Worm (Caenorhabditis elegans): Measurements from ENCODE around the gene hil-3.

DNA sequence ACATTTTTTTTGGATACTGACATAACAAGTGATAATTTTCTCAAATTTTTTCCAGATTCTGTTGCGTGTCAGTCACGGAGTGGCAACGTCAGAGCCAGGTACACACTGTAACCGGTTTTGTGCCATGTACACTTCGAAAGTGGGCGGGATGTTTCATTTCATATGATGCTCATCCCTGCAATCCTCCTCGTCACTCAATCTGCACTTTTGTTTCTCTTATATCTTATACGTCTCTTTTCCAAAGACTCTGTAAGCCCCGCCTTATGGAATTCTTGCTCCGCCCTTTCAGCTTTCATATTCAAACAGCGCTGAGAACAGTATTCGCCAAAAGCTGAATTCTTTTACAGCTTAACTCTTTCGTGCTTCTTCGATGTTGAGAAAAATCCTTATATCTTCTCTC is 19.8 kb upstream of the hil-3 start, which contains the start of gene C02B8.3:
- no peak for TF ChIP-seq ama-1 (optimal IDR thresholded peaks at IDR 0.05)
- TF ChIP-seq aly-1 (tag; optimal IDR thresholded peaks at IDR 0.05) = no peak
- TF ChIP-seq hnd-1 (tag; optimal IDR thresholded peaks at IDR 0.05) = no peak
- TF ChIP-seq B0310.2 (tag; optimal IDR thresholded peaks at IDR 0.05) = no peak
- TF ChIP-seq pes-1 (GFP tag; IDR thresholded peaks at IDR 0.05) = no peak
- no peak for TF ChIP-seq tbx-37 (GFP tag; conservative IDR thresholded peaks at IDR 0.05)
- no peak for TF ChIP-seq scrt-1 (GFP tag; IDR thresholded peaks at IDR 0.05)
- no peak for TF ChIP-seq ceh-13 (GFP tag; optimal IDR thresholded peaks at IDR 0.05)
- no peak for TF ChIP-seq F13C5.2 (tag; optimal IDR thresholded peaks at IDR 0.05)
- TF ChIP-seq tbx-11 (GFP tag; IDR thresholded peaks at IDR 0.05) = no peak
- no peak for TF ChIP-seq flt-1 (GFP tag; IDR thresholded peaks at IDR 0.05)
- TF ChIP-seq hmbx-1 (tag; optimal IDR thresholded peaks at IDR 0.05) = no peak
- TF ChIP-seq ets-7 (tag; optimal IDR thresholded peaks at IDR 0.05) = no peak
